Fruit fly (Drosophila melanogaster): ENCODE data around the gene Edem2.

Gene Edem2

dm6 chr2L:13229388-13229882 is 37.4 kb downstream of the Edem2 start, which contains the start of gene CG16815:
Gene CG16815, plus strand, starts transcription at chr2L:13229832.
- no peak for TF ChIP-seq ey (GFP tag; optimal IDR thresholded peaks at IDR 0.05)
- no peak for TF ChIP-seq CG32264 (GFP tag; optimal IDR thresholded peaks at IDR 0.05)
- TF ChIP-seq usp (GFP tag; optimal IDR thresholded peaks at IDR 0.05): no peak
- no peak for TF ChIP-seq lola (GFP tag; optimal IDR thresholded peaks at IDR 0.05)
- no peak for TF ChIP-seq sv (GFP tag; optimal IDR thresholded peaks at IDR 0.05)
- TF ChIP-seq foxo (GFP tag; optimal IDR thresholded peaks at IDR 0.05): no peak
- TF ChIP-seq Dif (GFP tag; optimal IDR thresholded peaks at IDR 0.05; ENCODE audit: partially characterized antibody): no peak

dm6 chr2L:13231739-13232138 is 39.7 kb downstream of the Edem2 start, which contains the start of gene Prosalpha6T:
Gene Prosalpha6T, plus strand, starts transcription at chr2L:13232039.
- TF ChIP-seq sv (GFP tag; optimal IDR thresholded peaks at IDR 0.05) (no peak), h (GFP tag; optimal IDR thresholded peaks at IDR 0.05) (no peak), psq (GFP tag; optimal IDR thresholded peaks at IDR 0.05) (no peak), Mio (GFP tag; optimal IDR thresholded peaks at IDR 0.05) (no peak), dl (GFP tag; optimal IDR thresholded peaks at IDR 0.05; ENCODE audit: insufficient read depth in 1 of 2, partially characterized antibody in 2 of 2) (no peak), OdsH (GFP tag; optimal IDR thresholded peaks at IDR 0.05) (no peak), Jra (GFP tag; optimal IDR thresholded peaks at IDR 0.05) (no peak), dsf (GFP tag; optimal IDR thresholded peaks at IDR 0.05; ENCODE audit: borderline replicate concordance) (no peak), fru (GFP tag; optimal IDR thresholded peaks at IDR 0.05) (no peak), br (GFP tag; optimal IDR thresholded peaks at IDR 0.05) (no peak), CG32264 (GFP tag; optimal IDR thresholded peaks at IDR 0.05) (no peak), N (GFP tag; optimal IDR thresholded peaks at IDR 0.05) (no peak), tai (GFP tag; optimal IDR thresholded peaks at IDR 0.05) (no peak)

- no peak for TF ChIP-seq Mio (GFP tag; optimal IDR thresholded peaks at IDR 0.05)
- TF ChIP-seq Hnf4 (GFP tag; optimal IDR thresholded peaks at IDR 0.05): no peak
- TF ChIP-seq woc (GFP tag; optimal IDR thresholded peaks at IDR 0.05): no peak
- TF ChIP-seq GATAd (GFP tag; optimal IDR thresholded peaks at IDR 0.05): no peak
- TF ChIP-seq dmrt93B (GFP tag; optimal IDR thresholded peaks at IDR 0.05): no peak
- no peak for TF ChIP-seq Rel (GFP tag; optimal IDR thresholded peaks at IDR 0.05)
- TF ChIP-seq Rel (tag; optimal IDR thresholded peaks at IDR 0.05): no peak
- no peak for TF ChIP-seq CG9705 (GFP tag; optimal IDR thresholded peaks at IDR 0.05)
- no peak for TF ChIP-seq brk (GFP tag; optimal IDR thresholded peaks at IDR 0.05)
- no peak for TF ChIP-seq sv (GFP tag; optimal IDR thresholded peaks at IDR 0.05)
- no peak for TF ChIP-seq N (GFP tag; optimal IDR thresholded peaks at IDR 0.05)
- no peak for TF ChIP-seq foxo (GFP tag; optimal IDR thresholded peaks at IDR 0.05)
- no peak for TF ChIP-seq Dfd (GFP tag; optimal IDR thresholded peaks at IDR 0.05)
- TF ChIP-seq dsf (GFP tag; optimal IDR thresholded peaks at IDR 0.05; ENCODE audit: borderline replicate concordance): no peak
- TF ChIP-seq h (GFP tag; optimal IDR thresholded peaks at IDR 0.05): no peak
- TF ChIP-seq usp (GFP tag; optimal IDR thresholded peaks at IDR 0.05): no peak
- no peak for TF ChIP-seq Abd-B (GFP tag; optimal IDR thresholded peaks at IDR 0.05)
- no peak for TF ChIP-seq Vsx2 (GFP tag; optimal IDR thresholded peaks at IDR 0.05; ENCODE audit: partially characterized antibody)
- no peak for TF ChIP-seq CrebA (GFP tag; optimal IDR thresholded peaks at IDR 0.05; ENCODE audit: borderline replicate concordance)
- TF ChIP-seq Jra (GFP tag; optimal IDR thresholded peaks at IDR 0.05): no peak
- no peak for TF ChIP-seq dl (GFP tag; optimal IDR thresholded peaks at IDR 0.05; ENCODE audit: insufficient read depth in 1 of 2, partially characterized antibody in 2 of 2)
Measured at dm6 chr2L:13234610-13235489, 42.8 kb downstream of the Edem2 start, which contains the start of gene Mabi. Gene Mabi, minus strand, starts transcription at chr2L:13234660.

dm6 chr2L:13236194-13236593 is 44.2 kb downstream of the Edem2 start, which contains the start of gene Jhbp14:
Gene Jhbp14, plus strand, starts transcription at chr2L:13236494.
- TF ChIP-seq pan (optimal IDR thresholded peaks at IDR 0.05) (no peak), Hr83 (GFP tag; optimal IDR thresholded peaks at IDR 0.05; ENCODE audit: poor library complexity, severe bottlenecking) (no peak), brk (GFP tag; optimal IDR thresholded peaks at IDR 0.05) (no peak)

Measured in whole organism, wandering third instar larva.